Fruit fly (Drosophila melanogaster) whole organism, embryonic: ENCODE measurements around the gene tub.
A peak's percentile ranks its signal among the peaks of the same experiment; 100 is the strongest.

ENCODE experiments used
- C15 ChIP-seq: fragments of 200-800 bp; sonication (Bioruptor generic); IDR thresholded peaks from 3 replicates; pipeline ENCODE4 v1.3.6; 2022; ENCODE audit warnings: missing biosample characterization, missing genetic modification characterization
- CG10267 ChIP-seq: fragments of 200-800 bp; sonication (Bioruptor generic); optimal IDR thresholded peaks from 2 replicates; lab custom pipeline; 2018; ENCODE audit warnings: missing biosample characterization, mild to moderate bottlenecking, missing genetic modification characterization, moderate library complexity
- CG10321 ChIP-seq: fragments of 200-800 bp; sonication (Bioruptor generic); IDR thresholded peaks from 2 replicates; pipeline ENCODE4 v1.3.6; 2022; ENCODE audit warnings: missing biosample characterization, missing genetic modification characterization
- CG10654 ChIP-seq: fragments of 200-800 bp; sonication (Bioruptor generic); optimal IDR thresholded peaks from 2 replicates; lab custom pipeline; 2016; ENCODE audit warnings: missing biosample characterization, missing genetic modification characterization
- CG10959 ChIP-seq: fragments of 200-800 bp; sonication (Bioruptor generic); IDR thresholded peaks from 2 replicates; pipeline ENCODE4 v1.3.6; 2022; ENCODE audit warnings: missing biosample characterization, missing genetic modification characterization
- CG11085 ChIP-seq: fragments of 200-800 bp; sonication (Bioruptor generic); IDR thresholded peaks from 2 replicates; pipeline ENCODE4 v1.3.6; 2022; ENCODE audit warnings: missing biosample characterization, missing genetic modification characterization
- CG11247 ChIP-seq: fragments of 200-800 bp; sonication (Bioruptor generic); IDR thresholded peaks from 2 replicates; pipeline ENCODE4 v1.3.6; 2022; ENCODE audit warnings: missing biosample characterization, missing genetic modification characterization
- CG12236 ChIP-seq: fragments of 200-800 bp; sonication (Bioruptor generic); optimal IDR thresholded peaks from 2 replicates; lab custom pipeline; 2016; ENCODE audit warnings: missing biosample characterization, missing genetic modification characterization
- CG17328 ChIP-seq: fragments of 200-800 bp; sonication (Bioruptor generic); IDR thresholded peaks from 2 replicates; pipeline ENCODE4 v1.3.6; 2022; ENCODE audit warnings: missing biosample characterization, missing genetic modification characterization
- CG2712 ChIP-seq: fragments of 200-800 bp; optimal IDR thresholded peaks from 3 replicates; lab custom pipeline; 2019; ENCODE audit warnings: missing biosample characterization, mild to moderate bottlenecking, missing genetic modification characterization, moderate library complexity
- CG30403 ChIP-seq: fragments of 200-800 bp; sonication (Bioruptor generic); optimal IDR thresholded peaks from 3 replicates; lab custom pipeline; 2016; ENCODE audit warnings: missing biosample characterization, missing genetic modification characterization
- CG3163 ChIP-seq: fragments of 200-800 bp; sonication (Bioruptor generic); optimal IDR thresholded peaks from 3 replicates; lab custom pipeline; 2016; ENCODE audit warnings: missing biosample characterization, missing genetic modification characterization
- CG32767 ChIP-seq: fragments of 200-800 bp; sonication (Bioruptor generic); IDR thresholded peaks from 2 replicates; pipeline ENCODE4 v1.3.6; 2022; ENCODE audit warnings: missing biosample characterization, missing genetic modification characterization
- CG3407 ChIP-seq: fragments of 200-800 bp; sonication (Bioruptor generic); optimal IDR thresholded peaks from 2 replicates; lab custom pipeline; 2018; ENCODE audit warnings: missing biosample characterization, mild to moderate bottlenecking, missing genetic modification characterization
- CG4282 ChIP-seq: fragments of 200-800 bp; sonication (Bioruptor generic); optimal IDR thresholded peaks from 2 replicates; lab custom pipeline; 2016; ENCODE audit warnings: missing biosample characterization, missing genetic modification characterization
- CG6254 ChIP-seq: fragments of 200-800 bp; sonication (Bioruptor generic); optimal IDR thresholded peaks from 3 replicates; lab custom pipeline; 2017; ENCODE audit warnings: mild to moderate bottlenecking, missing biosample characterization, missing genetic modification reagents, missing genetic modification characterization
- CG6765 ChIP-seq: fragments of 200-800 bp; sonication (Bioruptor generic); optimal IDR thresholded peaks from 3 replicates; lab custom pipeline; 2017; ENCODE audit warnings: missing biosample characterization, mild to moderate bottlenecking, missing genetic modification characterization
- CG8281 ChIP-seq: fragments of 200-800 bp; sonication (Bioruptor generic); optimal IDR thresholded peaks from 2 replicates; lab custom pipeline; 2018; ENCODE audit warnings: missing biosample characterization, mild to moderate bottlenecking, missing genetic modification characterization, moderate library complexity
- CG9609 ChIP-seq: fragments of 200-800 bp; sonication (Bioruptor generic); optimal IDR thresholded peaks from 3 replicates; lab custom pipeline; 2016; ENCODE audit warnings: missing biosample characterization, missing genetic modification characterization
- CG9727 ChIP-seq: fragments of 200-800 bp; sonication (Bioruptor generic); optimal IDR thresholded peaks from 3 replicates; lab custom pipeline; 2017; ENCODE audit warnings: missing biosample characterization, mild to moderate bottlenecking, missing genetic modification characterization
- CG9876 ChIP-seq: fragments of 200-800 bp; sonication (Bioruptor generic); optimal IDR thresholded peaks from 2 replicates; lab custom pipeline; 2016; ENCODE audit warnings: missing biosample characterization, missing genetic modification characterization
- CkIIα-i1 ChIP-seq: fragments of 200-800 bp; sonication (Bioruptor generic); IDR thresholded peaks from 2 replicates; pipeline ENCODE4 v1.3.6; 2022; ENCODE audit warnings: missing biosample characterization, missing genetic modification characterization
- CrebB ChIP-seq: fragments of 200-800 bp; sonication (Bioruptor generic); optimal IDR thresholded peaks from 3 replicates; lab custom pipeline; 2018; ENCODE audit warnings: missing biosample characterization, mild to moderate bottlenecking, missing genetic modification characterization
- E2f1 ChIP-seq: fragments of 200-800 bp; sonication (Bioruptor generic); IDR thresholded peaks from 2 replicates; pipeline ENCODE4 v1.3.6; 2022; ENCODE audit warnings: missing biosample characterization, missing genetic modification characterization
- HmgZ ChIP-seq: fragments of 200-800 bp; sonication (Bioruptor generic); optimal IDR thresholded peaks from 2 replicates; lab custom pipeline; 2018; ENCODE audit warnings: missing biosample characterization, mild to moderate bottlenecking, missing genetic modification characterization
- Lhr ChIP-seq: fragments of 200-800 bp; sonication (Bioruptor generic); optimal IDR thresholded peaks from 3 replicates; lab custom pipeline; 2017; ENCODE audit warnings: mild to moderate bottlenecking, missing biosample characterization, missing genetic modification reagents, missing genetic modification characterization
- NC2β ChIP-seq: fragments of 200-800 bp; sonication (Bioruptor generic); optimal IDR thresholded peaks from 2 replicates; lab custom pipeline; 2016; ENCODE audit warnings: missing biosample characterization, missing genetic modification characterization
- Nf-YC ChIP-seq: fragments of 200-800 bp; optimal IDR thresholded peaks from 3 replicates; lab custom pipeline; 2019; ENCODE audit warnings: missing biosample characterization, mild to moderate bottlenecking, missing genetic modification characterization, moderate library complexity
- Oli ChIP-seq: fragments of 200-800 bp; sonication (Bioruptor generic); optimal IDR thresholded peaks from 2 replicates; lab custom pipeline; 2018; ENCODE audit warnings: missing biosample characterization, mild to moderate bottlenecking, missing genetic modification characterization, moderate library complexity
- Ravus ChIP-seq: fragments of 200-800 bp; sonication (Bioruptor generic); IDR thresholded peaks from 2 replicates; pipeline ENCODE4 v1.3.6; 2022; ENCODE audit warnings: missing biosample characterization, missing genetic modification characterization
- croc ChIP-seq: fragments of 200-800 bp; sonication (Bioruptor generic); conservative IDR thresholded peaks from 3 replicates; pipeline ENCODE4 v1.3.6; 2022; ENCODE audit warnings: missing biosample characterization, missing genetic modification characterization
- crol ChIP-seq: fragments of 200-800 bp; sonication (Bioruptor generic); IDR thresholded peaks from 2 replicates; pipeline ENCODE4 v1.3.6; 2022; ENCODE audit warnings: missing biosample characterization, missing genetic modification characterization
- dimm ChIP-seq: fragments of 200-800 bp; sonication (Bioruptor generic); IDR thresholded peaks from 2 replicates; pipeline ENCODE4 v1.3.6; 2022; ENCODE audit warnings: missing biosample characterization, missing genetic modification characterization
- dysf ChIP-seq: fragments of 200-800 bp; sonication (Bioruptor generic); IDR thresholded peaks from 3 replicates; pipeline ENCODE4 v1.3.6; 2022; ENCODE audit warnings: missing biosample characterization, missing genetic modification characterization
- klu ChIP-seq: fragments of 200-800 bp; sonication (Bioruptor generic); IDR thresholded peaks from 2 replicates; pipeline ENCODE4 v1.3.6; 2022; ENCODE audit warnings: missing biosample characterization, missing genetic modification characterization
- lab ChIP-seq: fragments of 200-800 bp; sonication (Bioruptor generic); optimal IDR thresholded peaks from 3 replicates; lab custom pipeline; 2017; ENCODE audit warnings: missing biosample characterization, missing genetic modification characterization, mild to moderate bottlenecking, moderate library complexity, missing genetic modification reagents
- mld ChIP-seq: fragments of 200-800 bp; sonication (Bioruptor generic); IDR thresholded peaks from 3 replicates; pipeline ENCODE4 v1.3.6; 2022; ENCODE audit warnings: missing biosample characterization, missing genetic modification characterization; ENCODE audit not compliant: partially characterized antibody
- nau ChIP-seq: fragments of 200-800 bp; sonication (Bioruptor generic); optimal IDR thresholded peaks from 3 replicates; lab custom pipeline; 2017; ENCODE audit warnings: missing biosample characterization, mild to moderate bottlenecking, missing genetic modification characterization, missing genetic modification reagents
- pum ChIP-seq: fragments of 200-800 bp; sonication (Bioruptor generic); optimal IDR thresholded peaks from 2 replicates; lab custom pipeline; 2016; ENCODE audit warnings: missing biosample characterization, missing genetic modification characterization
- ro ChIP-seq: fragments of 200-800 bp; sonication (Bioruptor generic); IDR thresholded peaks from 2 replicates; pipeline ENCODE4 v1.3.6; 2022; ENCODE audit warnings: missing biosample characterization, missing genetic modification characterization
- sc ChIP-seq, 3 experiments: fragments of >200 bp in 2 of 3; fragments of 200-800 bp in 1 of 3; sonication (Bioruptor generic) in 1 of 3; optimal IDR thresholded peaks; 2 replicates in 2 of 3; 3 replicates in 1 of 3; lab custom pipeline; 2017; ENCODE audit warnings: mild to moderate bottlenecking in 1 of 3, missing biosample characterization in 1 of 3, missing genetic modification characterization in 1 of 3, missing genetic modification reagents in 1 of 3
- sim ChIP-seq: fragments of 200-800 bp; sonication (Bioruptor generic); IDR thresholded peaks from 2 replicates; pipeline ENCODE4 v1.3.6; 2022; ENCODE audit warnings: missing biosample characterization, missing genetic modification characterization
- sisA ChIP-seq: fragments of 200-800 bp; sonication (Bioruptor generic); IDR thresholded peaks from 2 replicates; pipeline ENCODE4 v1.3.6; 2022; ENCODE audit warnings: missing biosample characterization, missing genetic modification characterization
- stc ChIP-seq: fragments of 200-800 bp; sonication (Bioruptor generic); IDR thresholded peaks from 2 replicates; pipeline ENCODE4 v1.3.6; 2022; ENCODE audit warnings: missing biosample characterization, missing genetic modification characterization
- tio ChIP-seq: fragments of 200-800 bp; sonication (Bioruptor generic); optimal IDR thresholded peaks from 2 replicates; lab custom pipeline; 2017; ENCODE audit warnings: missing biosample characterization, missing genetic modification characterization, inconsistent platforms
- tll ChIP-seq, 2 experiments: fragments of 200-800 bp in 1 of 2; fragments of >200 bp in 1 of 2; sonication (Bioruptor generic) in 1 of 2; optimal IDR thresholded peaks; 2 replicates each; lab custom pipeline; 2017 to 2019; ENCODE audit warnings: missing biosample characterization in 2 of 2, missing genetic modification characterization in 2 of 2, mild to moderate bottlenecking in 1 of 2, moderate library complexity in 1 of 2
- unc-4 ChIP-seq: fragments of 200-800 bp; sonication (Bioruptor generic); IDR thresholded peaks from 2 replicates; pipeline ENCODE4 v1.3.6; 2022; ENCODE audit warnings: missing biosample characterization, missing genetic modification characterization; ENCODE audit not compliant: partially characterized antibody
- unpg ChIP-seq: fragments of 200-800 bp; sonication (Bioruptor generic); optimal IDR thresholded peaks from 3 replicates; lab custom pipeline; 2018; ENCODE audit warnings: missing biosample characterization, mild to moderate bottlenecking, missing genetic modification characterization, moderate library complexity
- vvl ChIP-seq: fragments of 200-800 bp; sonication (Bioruptor generic); IDR thresholded peaks from 2 replicates; pipeline ENCODE4 v1.3.6; 2022; ENCODE audit warnings: missing biosample characterization, missing genetic modification characterization

Gene tub

DNA sequence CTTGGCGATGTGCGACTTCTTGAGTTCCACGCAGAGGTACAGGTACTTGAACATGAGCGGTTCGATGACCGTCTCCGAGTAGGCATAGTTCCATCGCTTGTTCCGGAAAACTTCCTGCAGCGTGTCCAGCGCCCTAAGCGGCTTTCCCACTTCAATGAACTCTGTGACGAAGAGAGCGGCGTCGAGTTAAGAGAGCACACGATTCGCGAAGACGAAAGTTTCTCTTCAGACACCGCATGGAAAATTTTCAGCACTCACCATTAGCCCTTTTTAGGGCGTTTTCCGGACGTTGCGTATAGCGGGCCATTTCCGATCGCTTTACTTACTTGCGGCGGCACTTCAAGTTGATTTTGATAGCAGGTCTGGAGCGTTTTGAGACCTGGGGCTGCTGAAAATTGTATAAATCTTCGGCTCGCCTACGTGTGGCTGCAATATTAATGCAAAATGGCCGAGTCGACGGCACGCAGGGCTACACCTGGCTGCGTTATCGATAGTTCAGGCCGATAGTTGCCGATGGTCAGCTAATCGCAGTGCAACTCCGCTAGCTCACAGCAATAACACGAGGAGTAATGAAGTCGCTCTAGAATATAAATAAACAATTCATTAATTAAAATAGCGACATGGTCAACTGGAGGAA lies 46.0 kb downstream of the tub start, which contains the start of the genes eIF3a and CG1074 (continued):
- no peak for TF ChIP-seq CG6254 (GFP tag; lab: Kevin White, UChicago)
- TF ChIP-seq CkIIα-i1: no peak
- TF ChIP-seq mld (GFP tag; lab: Robert Waterston, UW): peak; percentile 96
- TF ChIP-seq croc (GFP tag; lab: Robert Waterston, UW): peak; percentile 23; the same call in 1 of the 3 replicates
- TF ChIP-seq CG10267 (tag; lab: Kevin White, UChicago): peak; percentile 69
- peak; percentile 69 for TF ChIP-seq CG2712 (tag; lab: Kevin White, UChicago)
- TF ChIP-seq tll (GFP tag; optimal IDR thresholded peaks at IDR 0.05; lab: Kevin White, UChicago): peak in 1 of 2 experiments; percentile 68
- peak; percentile 52 for TF ChIP-seq CG30403 (GFP tag; lab: Kevin White, UChicago)
- peak; percentile 96 for TF ChIP-seq unc-4
- no peak for TF ChIP-seq nau (GFP tag; lab: Kevin White, UChicago)
- peak; percentile 39; the same call in 1 of the 2 replicates for TF ChIP-seq CG10321 (GFP tag; lab: Robert Waterston, UW)
- peak; percentile 50; the same call in 1 of the 2 replicates for TF ChIP-seq CG17328 (GFP tag; lab: Robert Waterston, UW)
- peak; percentile 53 for TF ChIP-seq CG9609
- no peak for TF ChIP-seq sim (GFP tag; lab: Robert Waterston, UW)
- TF ChIP-seq CG11085 (GFP tag; lab: Robert Waterston, UW): peak; percentile 63; the same call in 1 of the 2 replicates
- TF ChIP-seq dimm (GFP tag; lab: Robert Waterston, UW): 0 out of 2 replicates have a peak, but pooled peaks have one; percentile 19
- peak; percentile 70 for TF ChIP-seq NC2β (GFP tag; lab: Kevin White, UChicago)
- peak; percentile 56 for TF ChIP-seq pum
- TF ChIP-seq CG10654 (GFP tag; lab: Kevin White, UChicago): peak; percentile 40
- peak; percentile 49; the same call in 1 of the 2 replicates for TF ChIP-seq E2f1 (GFP tag; lab: Robert Waterston, UW)
- TF ChIP-seq Nf-YC (tag; lab: Kevin White, UChicago): peak; percentile 64
- 0 out of 3 replicates have a peak, but pooled peaks have one; percentile 40 for TF ChIP-seq C15 (GFP tag; lab: Robert Waterston, UW)
- TF ChIP-seq tio (GFP tag; lab: Kevin White, UChicago): no peak
- peak; percentile 68 for TF ChIP-seq Lhr (GFP tag; lab: Kevin White, UChicago)
- peak; percentile 55; the same call in 1 of the 2 replicates for TF ChIP-seq stc (GFP tag; lab: Robert Waterston, UW)
- peak; percentile 40; the same call in 1 of the 3 replicates for TF ChIP-seq dysf (GFP tag; lab: Robert Waterston, UW)
- TF ChIP-seq CG9876 (GFP tag; lab: Kevin White, UChicago): peak; percentile 36
- peak; percentile 99 for TF ChIP-seq CG3163
- peak; percentile 5 for TF ChIP-seq CG12236
- peak; percentile 70 for TF ChIP-seq CrebB
- no peak for TF ChIP-seq crol (GFP tag; lab: Robert Waterston, UW)
- TF ChIP-seq ro (GFP tag; lab: Robert Waterston, UW): no peak
- no peak for TF ChIP-seq sc (optimal IDR thresholded peaks at IDR 0.05; lab: Kevin White, UChicago)
- TF ChIP-seq sc (GFP tag; optimal IDR thresholded peaks at IDR 0.05; lab: Kevin White, UChicago): no peak
- no peak for TF ChIP-seq Oli (tag; lab: Kevin White, UChicago)
- TF ChIP-seq CG4282: peak; percentile 56
- TF ChIP-seq CG10959 (GFP tag; lab: Robert Waterston, UW): peak; percentile 41; the same call in 1 of the 2 replicates
- no peak for TF ChIP-seq unpg (GFP tag; lab: Kevin White, UChicago)
- no peak for TF ChIP-seq lab (GFP tag; lab: Kevin White, UChicago)
- peak; percentile 73 for TF ChIP-seq CG6765 (GFP tag; lab: Kevin White, UChicago)
- peak; percentile 78 for TF ChIP-seq CG9727
- peak; percentile 75 for TF ChIP-seq CG11247
- no peak for TF ChIP-seq Ravus (GFP tag; lab: Robert Waterston, UW)
- TF ChIP-seq sisA (GFP tag; lab: Robert Waterston, UW): no peak
- TF ChIP-seq vvl (GFP tag; lab: Robert Waterston, UW): peak; percentile 85
- peak; percentile 50 for TF ChIP-seq CG3407 (GFP tag; lab: Kevin White, UChicago)
- TF ChIP-seq CG8281: no peak
- no peak for TF ChIP-seq klu (GFP tag; lab: Robert Waterston, UW)
- peak; percentile 87 for TF ChIP-seq HmgZ (tag; lab: Kevin White, UChicago)
- TF ChIP-seq CG32767 (GFP tag; lab: Robert Waterston, UW): peak; percentile 62; the same call in 1 of the 2 replicates
